Worm (Caenorhabditis elegans) whole organism, late embryonic: ENCODE data around the gene dars-1.

Experiments used
- K02D7.2 ChIP-seq: sonication (generic microtip); optimal IDR thresholded peaks from 2 replicates; lab custom pipeline; 2017; ENCODE audit warnings: mild to moderate bottlenecking, missing genetic modification characterization, missing compliant biosample characterization
- ama-1 ChIP-seq: fragments of 150-350 bp; optimal IDR thresholded peaks from 2 replicates; lab custom pipeline; 2014
- fkh-10 ChIP-seq: fragments of 150-350 bp; optimal IDR thresholded peaks from 2 replicates; lab custom pipeline; 2014; ENCODE audit warnings: missing biosample characterization, missing genetic modification reagents, missing genetic modification characterization
- nhr-11 ChIP-seq: fragments of 150-350 bp; optimal IDR thresholded peaks from 2 replicates; lab custom pipeline; 2014; ENCODE audit warnings: missing biosample characterization, missing genetic modification characterization
- pax-1 ChIP-seq: fragments of 150-350 bp; optimal IDR thresholded peaks from 2 replicates; lab custom pipeline; 2014; ENCODE audit warnings: missing biosample characterization, missing genetic modification characterization

ce11 chrIII:9504347-9504746 lies 13.3 kb upstream of the dars-1 start:
- TF ChIP-seq ama-1 (lab: Kevin White, UChicago) (no peak), K02D7.2 (tag; lab: Kevin White, UChicago) (no peak), fkh-10 (GFP tag; lab: Kevin White, UChicago) (no peak), nhr-11 (no peak), pax-1 (no peak)
